Fruit fly (Drosophila melanogaster) whole organism, embryonic: Measurements from ENCODE around the gene Polr2G.

Experiments used
- Ada2b ChIP-seq: fragments of 200-800 bp; sonication (Bioruptor generic); IDR thresholded peaks from 2 replicates; pipeline ENCODE4 v1.3.6; 2022; ENCODE audit warnings: missing biosample characterization, missing genetic modification characterization
- Asciz ChIP-seq: fragments of 200-800 bp; sonication (Bioruptor generic); optimal IDR thresholded peaks from 2 replicates; lab custom pipeline; 2017; ENCODE audit warnings: missing biosample characterization, mild to moderate bottlenecking, missing genetic modification characterization, missing genetic modification reagents
- CG11093 ChIP-seq: fragments of 200-800 bp; sonication (Bioruptor generic); IDR thresholded peaks from 3 replicates; pipeline ENCODE4 v1.3.6; 2022; ENCODE audit warnings: missing biosample characterization, missing genetic modification characterization
- CG13296 ChIP-seq: fragments of 200-800 bp; sonication (Bioruptor generic); optimal IDR thresholded peaks from 3 replicates; lab custom pipeline; 2018; ENCODE audit warnings: missing biosample characterization, mild to moderate bottlenecking, missing genetic modification characterization
- CG1603 ChIP-seq: fragments of 200-800 bp; sonication (Bioruptor generic); optimal IDR thresholded peaks from 2 replicates; lab custom pipeline; 2019; ENCODE audit warnings: missing biosample characterization, mild to moderate bottlenecking, missing genetic modification characterization, moderate library complexity
- CG17802 ChIP-seq: fragments of 200-800 bp; sonication (Bioruptor generic); optimal IDR thresholded peaks from 2 replicates; lab custom pipeline; 2018; ENCODE audit warnings: missing biosample characterization, mild to moderate bottlenecking, missing genetic modification characterization, moderate library complexity
- CG18619 ChIP-seq: fragments of 200-800 bp; sonication (Bioruptor generic); optimal IDR thresholded peaks from 3 replicates; lab custom pipeline; 2017; ENCODE audit warnings: missing biosample characterization, mild to moderate bottlenecking, missing genetic modification characterization
- CG2712 ChIP-seq: fragments of 200-800 bp; optimal IDR thresholded peaks from 3 replicates; lab custom pipeline; 2019; ENCODE audit warnings: missing biosample characterization, mild to moderate bottlenecking, missing genetic modification characterization, moderate library complexity
- CG3163 ChIP-seq: fragments of 200-800 bp; sonication (Bioruptor generic); optimal IDR thresholded peaks from 3 replicates; lab custom pipeline; 2016; ENCODE audit warnings: missing biosample characterization, missing genetic modification characterization
- CG3407 ChIP-seq: fragments of 200-800 bp; sonication (Bioruptor generic); optimal IDR thresholded peaks from 2 replicates; lab custom pipeline; 2018; ENCODE audit warnings: missing biosample characterization, mild to moderate bottlenecking, missing genetic modification characterization
- CG34376 ChIP-seq: fragments of 200-800 bp; sonication (Bioruptor generic); optimal IDR thresholded peaks from 2 replicates; lab custom pipeline; 2018; ENCODE audit warnings: missing biosample characterization, mild to moderate bottlenecking, missing genetic modification characterization
- CG6272 ChIP-seq: fragments of 200-800 bp; sonication (Bioruptor generic); IDR thresholded peaks from 2 replicates; pipeline ENCODE4 v1.3.6; 2022; ENCODE audit warnings: missing biosample characterization, missing genetic modification characterization
- CG6854 ChIP-seq: fragments of 200-800 bp; sonication (Bioruptor generic); optimal IDR thresholded peaks from 3 replicates; lab custom pipeline; 2017; ENCODE audit warnings: missing biosample characterization, mild to moderate bottlenecking, missing genetic modification characterization
- CG9609 ChIP-seq: fragments of 200-800 bp; sonication (Bioruptor generic); optimal IDR thresholded peaks from 3 replicates; lab custom pipeline; 2016; ENCODE audit warnings: missing biosample characterization, missing genetic modification characterization
- Dip2 ChIP-seq: fragments of 200-800 bp; sonication (Bioruptor generic); IDR thresholded peaks from 2 replicates; pipeline ENCODE4 v1.3.6; 2022; ENCODE audit warnings: missing biosample characterization, missing genetic modification characterization
- Dip3 ChIP-seq: fragments of 200-800 bp; sonication (Bioruptor generic); optimal IDR thresholded peaks from 3 replicates; lab custom pipeline; 2016; ENCODE audit warnings: missing biosample characterization, missing genetic modification characterization
- Elba2 ChIP-seq: fragments of 200-800 bp; sonication (Bioruptor generic); optimal IDR thresholded peaks from 3 replicates; lab custom pipeline; 2016; ENCODE audit warnings: missing biosample characterization, missing genetic modification characterization
- H15 ChIP-seq: fragments of 200-800 bp; sonication (Bioruptor generic); IDR thresholded peaks from 3 replicates; pipeline ENCODE4 v1.3.6; 2022; ENCODE audit warnings: missing biosample characterization, missing genetic modification characterization
- HLH3B ChIP-seq: fragments of 200-800 bp; sonication (Bioruptor generic); IDR thresholded peaks from 2 replicates; pipeline ENCODE4 v1.3.6; 2022; ENCODE audit warnings: missing biosample characterization, missing genetic modification characterization
- HLHmδ ChIP-seq: fragments of 200-800 bp; sonication (Bioruptor generic); optimal IDR thresholded peaks from 2 replicates; lab custom pipeline; 2018; ENCODE audit warnings: missing biosample characterization, mild to moderate bottlenecking, missing genetic modification characterization, moderate library complexity
- Hr78 ChIP-seq, 2 experiments: fragments of 200-800 bp in 1 of 2; fragments of >200 bp in 1 of 2; sonication (Bioruptor generic) in 1 of 2; optimal IDR thresholded peaks; 2 replicates each; lab custom pipeline; 2017 to 2019; ENCODE audit warnings: missing biosample characterization in 2 of 2, missing genetic modification characterization in 2 of 2, mild to moderate bottlenecking in 1 of 2, moderate library complexity in 1 of 2
- MTF-1 ChIP-seq: fragments of 200-800 bp; sonication (Bioruptor generic); optimal IDR thresholded peaks from 2 replicates; lab custom pipeline; 2018; ENCODE audit warnings: missing biosample characterization, mild to moderate bottlenecking, missing genetic modification characterization, borderline replicate concordance
- Optix ChIP-seq: fragments of 200-800 bp; sonication (Bioruptor generic); IDR thresholded peaks from 3 replicates; pipeline ENCODE4 v1.3.6; 2022; ENCODE audit warnings: missing biosample characterization, missing genetic modification characterization
- Poxn ChIP-seq: fragments of 200-800 bp; sonication (Bioruptor generic); IDR thresholded peaks from 2 replicates; pipeline ENCODE4 v1.3.6; 2022; ENCODE audit warnings: missing biosample characterization, missing genetic modification characterization
- Rfx ChIP-seq: fragments of 200-800 bp; sonication (Bioruptor generic); IDR thresholded peaks from 2 replicates; pipeline ENCODE4 v1.3.6; 2022; ENCODE audit warnings: missing biosample characterization, missing genetic modification characterization
- Sox102F ChIP-seq: fragments of 200-800 bp; sonication (Bioruptor generic); optimal IDR thresholded peaks from 2 replicates; lab custom pipeline; 2018; ENCODE audit warnings: missing biosample characterization, mild to moderate bottlenecking, missing genetic modification characterization, moderate library complexity
- Sry-δ ChIP-seq: fragments of 200-800 bp; sonication (Bioruptor generic); optimal IDR thresholded peaks from 2 replicates; lab custom pipeline; 2016; ENCODE audit warnings: missing biosample characterization, missing genetic modification characterization
- Tbp ChIP-seq: fragments of >200 bp; optimal IDR thresholded peaks from 2 replicates; lab custom pipeline; 2018; ENCODE audit warnings: missing biosample characterization, missing genetic modification characterization
- bsh ChIP-seq, 2 experiments: fragments of 200-800 bp; sonication (Bioruptor generic); optimal IDR thresholded peaks; 2 replicates each; lab custom pipeline; 2017 to 2018; ENCODE audit warnings: mild to moderate bottlenecking in 2 of 2, missing biosample characterization in 2 of 2, missing genetic modification characterization in 2 of 2, moderate library complexity in 1 of 2
- chif ChIP-seq, 2 experiments: fragments of 200-800 bp; sonication (Bioruptor generic); optimal IDR thresholded peaks; 3 replicates each; lab custom pipeline; 2016; ENCODE audit warnings: missing biosample characterization in 2 of 2, missing genetic modification characterization in 2 of 2
- chinmo ChIP-seq: fragments of 200-800 bp; sonication (Bioruptor generic); IDR thresholded peaks from 4 replicates; pipeline ENCODE4 v1.3.6; 2022; ENCODE audit warnings: missing biosample characterization, missing genetic modification characterization; ENCODE audit not compliant: partially characterized antibody
- cwo ChIP-seq: fragments of 200-800 bp; sonication (Bioruptor generic); optimal IDR thresholded peaks from 3 replicates; lab custom pipeline; 2017; ENCODE audit warnings: missing biosample characterization, missing genetic modification characterization, mild to moderate bottlenecking, moderate library complexity, missing genetic modification reagents
- da ChIP-seq: fragments of 200-800 bp; sonication (Bioruptor generic); optimal IDR thresholded peaks from 2 replicates; lab custom pipeline; 2016; ENCODE audit warnings: missing biosample characterization, missing genetic modification characterization
- exex ChIP-seq: fragments of 200-800 bp; sonication (Bioruptor generic); optimal IDR thresholded peaks from 4 replicates; lab custom pipeline; 2018; ENCODE audit warnings: missing biosample characterization, mild to moderate bottlenecking, missing genetic modification characterization, moderate library complexity
- fd64A ChIP-seq: fragments of 200-800 bp; sonication (Bioruptor generic); optimal IDR thresholded peaks from 3 replicates; lab custom pipeline; 2018; ENCODE audit warnings: missing biosample characterization, mild to moderate bottlenecking, missing genetic modification characterization
- gcm2 ChIP-seq: fragments of 200-800 bp; sonication (Bioruptor generic); optimal IDR thresholded peaks from 2 replicates; lab custom pipeline; 2016; ENCODE audit warnings: missing biosample characterization, missing genetic modification characterization
- grn ChIP-seq: fragments of 200-800 bp; sonication (Bioruptor generic); optimal IDR thresholded peaks from 3 replicates; lab custom pipeline; 2017; ENCODE audit warnings: missing biosample characterization, missing genetic modification characterization
- gro ChIP-seq: fragments of 200-800 bp; sonication (Bioruptor generic); optimal IDR thresholded peaks from 2 replicates; lab custom pipeline; 2016; ENCODE audit warnings: missing biosample characterization, missing genetic modification characterization
- klu ChIP-seq: fragments of 200-800 bp; sonication (Bioruptor generic); IDR thresholded peaks from 2 replicates; pipeline ENCODE4 v1.3.6; 2022; ENCODE audit warnings: missing biosample characterization, missing genetic modification characterization
- mirr ChIP-seq: fragments of 200-800 bp; sonication (Bioruptor generic); optimal IDR thresholded peaks from 3 replicates; lab custom pipeline; 2018; ENCODE audit warnings: missing biosample characterization, mild to moderate bottlenecking, missing genetic modification characterization
- nmo ChIP-seq: fragments of 200-800 bp; sonication (Bioruptor generic); optimal IDR thresholded peaks from 2 replicates; lab custom pipeline; 2018; ENCODE audit warnings: missing biosample characterization, mild to moderate bottlenecking, missing genetic modification characterization, moderate library complexity
- nom ChIP-seq: fragments of 200-800 bp; sonication (Bioruptor generic); optimal IDR thresholded peaks from 2 replicates; lab custom pipeline; 2017; ENCODE audit warnings: missing biosample characterization, missing genetic modification characterization, mild to moderate bottlenecking, moderate library complexity, missing genetic modification reagents
- run ChIP-seq: fragments of 200-800 bp; sonication (Bioruptor generic); optimal IDR thresholded peaks from 3 replicates; lab custom pipeline; 2018; ENCODE audit warnings: missing biosample characterization, mild to moderate bottlenecking, missing genetic modification characterization
- sd ChIP-seq: fragments of 200-800 bp; sonication (Bioruptor generic); optimal IDR thresholded peaks from 3 replicates; lab custom pipeline; 2018; ENCODE audit warnings: missing biosample characterization, mild to moderate bottlenecking, missing genetic modification characterization, moderate library complexity
- sug ChIP-seq: fragments of 200-800 bp; optimal IDR thresholded peaks from 2 replicates; lab custom pipeline; 2019; ENCODE audit warnings: missing biosample characterization, mild to moderate bottlenecking, missing genetic modification characterization, moderate library complexity
- wek ChIP-seq: fragments of 200-800 bp; sonication (Bioruptor generic); optimal IDR thresholded peaks from 3 replicates; lab custom pipeline; 2018; ENCODE audit warnings: missing biosample characterization, mild to moderate bottlenecking, missing genetic modification characterization, moderate library complexity
- zf30C ChIP-seq: fragments of 200-800 bp; sonication (Bioruptor generic); optimal IDR thresholded peaks from 3 replicates; lab custom pipeline; 2018; ENCODE audit warnings: missing biosample characterization, mild to moderate bottlenecking, missing genetic modification characterization

Gene Polr2G

DNA sequence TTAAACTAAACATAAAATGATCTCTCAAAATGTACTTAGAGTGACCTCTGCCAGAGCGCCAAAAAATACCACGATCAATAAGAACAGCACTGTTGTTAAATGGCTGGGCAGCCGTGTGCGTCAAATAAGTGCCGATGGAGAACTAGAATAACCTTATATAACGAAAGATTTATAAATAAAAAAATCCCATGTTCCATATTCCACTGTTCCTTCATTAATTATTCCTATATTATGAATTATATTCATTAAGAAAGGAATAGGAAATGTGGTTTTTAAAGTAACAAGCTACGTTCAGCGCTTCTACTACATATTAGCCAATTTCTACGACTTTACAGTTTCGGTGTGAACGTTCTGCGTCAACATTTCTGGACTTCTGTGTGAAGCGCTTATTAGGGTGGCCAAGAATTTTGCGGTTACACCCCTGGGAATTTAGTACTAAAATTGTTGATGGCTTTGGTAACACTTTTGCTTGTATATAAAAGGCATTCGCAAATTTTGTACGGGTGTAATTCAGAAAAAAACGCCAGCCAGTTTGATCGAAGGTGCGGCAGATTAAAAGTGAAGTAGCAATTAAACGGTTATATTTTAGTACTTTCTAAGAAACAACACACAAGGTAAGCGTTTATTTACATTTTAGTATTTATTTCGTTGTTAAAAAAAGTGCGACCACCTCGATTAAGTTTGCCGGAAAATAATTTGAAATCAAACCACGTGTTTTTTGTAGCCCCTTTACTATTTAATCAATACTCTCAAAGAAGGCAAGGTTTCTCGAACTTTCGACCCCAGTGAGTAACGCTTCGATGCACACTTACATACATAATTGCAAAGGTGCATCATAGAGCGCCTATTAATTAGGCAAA lies 19.4 kb upstream of the Polr2G start, which contains the start of the genes tefu and Hsc70-4 (continued):
- TF ChIP-seq CG6272 (GFP tag; lab: Robert Waterston, UW) (peak; percentile 72; the same call in 1 of the 2 replicates), CG3163 (peak; percentile 53), MTF-1 (GFP tag; lab: Kevin White, UChicago) (peak; percentile 36), nmo (GFP tag; lab: Kevin White, UChicago) (peak; percentile 89), Elba2 (GFP tag; lab: Kevin White, UChicago) (peak; percentile 88), chinmo (GFP tag; lab: Robert Waterston, UW) (peak; percentile 63; the same call in 1 of the 4 replicates), Dip2 (GFP tag; lab: Robert Waterston, UW) (0 out of 2 replicates have a peak, but pooled peaks have one; percentile 28), sd (tag; lab: Kevin White, UChicago) (no peak), Dip3 (GFP tag; lab: Kevin White, UChicago) (peak; percentile 77), bsh (GFP tag; optimal IDR thresholded peaks at IDR 0.05; lab: Kevin White, UChicago) (no peak), nom (GFP tag; lab: Kevin White, UChicago) (peak; percentile 64), wek (GFP tag; lab: Kevin White, UChicago) (no peak), CG1603 (tag; lab: Kevin White, UChicago) (peak; percentile 80), klu (GFP tag; lab: Robert Waterston, UW) (peak; percentile 81), CG2712 (tag; lab: Kevin White, UChicago) (no peak), Optix (GFP tag; lab: Robert Waterston, UW) (peak; percentile 60; the same call in 2 of the 3 replicates), CG18619 (GFP tag; lab: Kevin White, UChicago) (peak; percentile 76), gcm2 (GFP tag; lab: Kevin White, UChicago) (peak; percentile 46), HLHmδ (no peak), HLH3B (GFP tag; lab: Robert Waterston, UW) (peak; percentile 65; the same call in 1 of the 2 replicates), Tbp (GFP tag; lab: Kevin White, UChicago) (peak; percentile 80), fd64A (no peak), da (GFP tag; lab: Kevin White, UChicago) (no peak), Sry-δ (GFP tag; lab: Kevin White, UChicago) (peak; percentile 53), Poxn (no peak; the same call in 1 of the 2 replicates), CG9609 (GFP tag; lab: Kevin White, UChicago) (peak; percentile 73), cwo (GFP tag; lab: Kevin White, UChicago) (no peak), Hr78 (GFP tag; optimal IDR thresholded peaks at IDR 0.05; lab: Kevin White, UChicago) (peak in 1 of 2 experiments; percentile 77), CG11093 (GFP tag; lab: Robert Waterston, UW) (peak; percentile 85), H15 (GFP tag; lab: Robert Waterston, UW) (peak; percentile 72; the same call in 2 of the 3 replicates)

DNA sequence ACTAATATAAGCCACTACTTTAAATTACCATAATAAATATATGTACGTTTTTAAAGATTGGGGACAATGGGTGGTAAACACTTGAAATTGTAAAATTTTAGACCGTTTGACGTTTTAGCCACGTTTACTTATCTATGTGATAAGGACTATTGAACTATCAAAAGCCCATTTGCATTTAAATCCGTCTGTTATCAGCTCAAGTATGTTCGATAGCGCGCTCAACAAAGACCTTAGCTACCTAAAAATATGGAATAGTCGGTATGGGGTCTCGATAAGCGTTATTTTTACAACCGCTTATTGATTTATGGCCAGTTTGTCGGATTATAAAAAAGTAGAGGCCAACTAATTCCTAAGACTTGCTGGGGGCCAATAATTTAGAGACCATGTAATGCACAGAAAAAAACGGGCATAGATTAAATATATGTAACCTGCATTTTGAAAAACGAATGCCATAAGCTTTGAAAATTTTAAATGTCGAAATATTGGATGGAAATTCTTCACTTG lies 8.7 kb upstream of the Polr2G start:
- TF ChIP-seq HLHmδ (no peak), CG6854 (GFP tag; lab: Kevin White, UChicago) (peak; percentile 20), sug (tag; lab: Kevin White, UChicago) (peak; percentile 100), exex (peak; percentile 99), Rfx (GFP tag; lab: Robert Waterston, UW) (no peak), mirr (GFP tag; lab: Kevin White, UChicago) (peak; percentile 81), grn (GFP tag; lab: Kevin White, UChicago) (peak; percentile 42), chif (GFP tag; optimal IDR thresholded peaks at IDR 0.05; lab: Kevin White, UChicago) (no peak), Asciz (GFP tag; lab: Kevin White, UChicago) (peak; percentile 16), Sox102F (GFP tag; lab: Kevin White, UChicago) (no peak), cwo (GFP tag; lab: Kevin White, UChicago) (peak; percentile 1), CG34376 (GFP tag; lab: Kevin White, UChicago) (peak; percentile 91), run (tag; lab: Kevin White, UChicago) (no peak), CG17802 (tag; lab: Kevin White, UChicago) (no peak), zf30C (GFP tag; lab: Kevin White, UChicago) (peak; percentile 34), CG3407 (GFP tag; lab: Kevin White, UChicago) (no peak), Ada2b (GFP tag; lab: Robert Waterston, UW) (no peak), sd (tag; lab: Kevin White, UChicago) (peak; percentile 97), CG13296 (peak; percentile 53), gro (GFP tag; lab: Kevin White, UChicago) (peak; percentile 7)
